Worm (Caenorhabditis elegans): Measurements from ENCODE around the gene hpo-36.

ce11 chrV:3714750-3715149, 24.5 kb downstream of the hpo-36 start:
- TF ChIP-seq elt-1 (tag; optimal IDR thresholded peaks at IDR 0.05) = no peak
- TF ChIP-seq pha-4 (tag; optimal IDR thresholded peaks at IDR 0.05) = no peak
- no peak for TF ChIP-seq lin-39 (tag; optimal IDR thresholded peaks at IDR 0.05)
- no peak for TF ChIP-seq nhr-76 (tag; optimal IDR thresholded peaks at IDR 0.05)
- TF ChIP-seq nhr-67 (tag; optimal IDR thresholded peaks at IDR 0.05) = no peak
- no peak for TF ChIP-seq nhr-28 (tag; optimal IDR thresholded peaks at IDR 0.05)
